Fruit fly (Drosophila melanogaster): ENCODE results near the gene CG4174.

dm6 chr3L:18653737-18654136 lies 36.0 kb upstream of the CG4174 start:
- TF ChIP-seq ATbp (GFP tag; optimal IDR thresholded peaks at IDR 0.05) (no peak), Fer3 (tag; optimal IDR thresholded peaks at IDR 0.05) (no peak), Sry-β (GFP tag; optimal IDR thresholded peaks at IDR 0.05) (no peak), run (tag; optimal IDR thresholded peaks at IDR 0.05) (no peak), CG9609 (GFP tag; optimal IDR thresholded peaks at IDR 0.05) (no peak), Sry-δ (GFP tag; optimal IDR thresholded peaks at IDR 0.05) (no peak), CG1529 (GFP tag; optimal IDR thresholded peaks at IDR 0.05) (no peak), CG10654 (GFP tag; optimal IDR thresholded peaks at IDR 0.05) (no peak), Atf-2 (GFP tag; optimal IDR thresholded peaks at IDR 0.05) (no peak)

All from whole organism, embryonic.